Worm (Caenorhabditis elegans) whole organism, young adult: ENCODE data around the gene C45G9.8.
"Not testable (repeated sequence)": the region's sequence is repeated elsewhere in the genome, so short reads cannot be mapped to it uniquely, and the experiment has no call there.

Source experiments
- B0261.1 ChIP-seq: sonication (generic microtip); optimal IDR thresholded peaks from 2 replicates; lab custom pipeline; 2016; ENCODE audit warnings: mild to moderate bottlenecking, missing genetic modification characterization, moderate library complexity, missing compliant biosample characterization
- C06A6.2 ChIP-seq: fragments of 200-800 bp; sonication (Bioruptor generic); conservative IDR thresholded peaks from 2 replicates; pipeline ENCODE4 v1.3.6; 2022; ENCODE audit warnings: missing genetic modification characterization, missing compliant biosample characterization
- F23B12.7 ChIP-seq: sonication (generic microtip); optimal IDR thresholded peaks from 2 replicates; lab custom pipeline; 2017; ENCODE audit warnings: missing genetic modification characterization, mild to moderate bottlenecking, missing compliant biosample characterization, antibody characterized with exemption, moderate library complexity; ENCODE audit not compliant: insufficient read depth
- F33H1.4 ChIP-seq: fragments of 200-800 bp; sonication (Bioruptor generic); IDR thresholded peaks from 2 replicates; pipeline ENCODE4 v1.3.6; 2022; ENCODE audit warnings: missing genetic modification reagents, missing genetic modification characterization, missing compliant biosample characterization
- F57A8.1 ChIP-seq: fragments of 200-800 bp; sonication (Bioruptor generic); optimal IDR thresholded peaks from 2 replicates; lab custom pipeline; 2018; ENCODE audit warnings: mild to moderate bottlenecking, missing genetic modification characterization, moderate library complexity, missing compliant biosample characterization
- K11D2.4 ChIP-seq: fragments of 200-800 bp; sonication (Bioruptor generic); IDR thresholded peaks from 2 replicates; pipeline ENCODE4 v1.3.6; 2022; ENCODE audit warnings: missing genetic modification reagents, missing genetic modification characterization, missing compliant biosample characterization
- Y79H2A.3 ChIP-seq: fragments of 200-800 bp; sonication (Bioruptor generic); conservative IDR thresholded peaks from 2 replicates; pipeline ENCODE4 v1.3.6; 2022; ENCODE audit warnings: missing genetic modification reagents, missing genetic modification characterization, missing compliant biosample characterization
- akir-1 ChIP-seq: fragments of 200-800 bp; sonication (Bioruptor generic); optimal IDR thresholded peaks from 2 replicates; lab custom pipeline; 2018; ENCODE audit warnings: mild to moderate bottlenecking, missing genetic modification characterization, moderate library complexity, missing compliant biosample characterization
- ama-1 ChIP-seq, 3 experiments: fragments of 150-350 bp in 1 of 3; sonication (generic microtip) in 2 of 3; optimal IDR thresholded peaks; 2 replicates each; lab custom pipeline; 2014 to 2018; ENCODE audit warnings: missing biosample characterization in 2 of 3, missing genetic modification characterization in 2 of 3, missing genetic modification reagents in 2 of 3
- aptf-3 ChIP-seq: fragments of 200-800 bp; sonication (Bioruptor generic); IDR thresholded peaks from 2 replicates; pipeline ENCODE4 v1.3.6; 2022; ENCODE audit warnings: missing genetic modification characterization, missing compliant biosample characterization
- athp-1 ChIP-seq: sonication (generic microtip); optimal IDR thresholded peaks from 2 replicates; lab custom pipeline; 2017; ENCODE audit warnings: mild to moderate bottlenecking, missing genetic modification characterization, missing compliant biosample characterization
- attf-6 ChIP-seq: fragments of 200-800 bp; sonication (Bioruptor generic); IDR thresholded peaks from 2 replicates; pipeline ENCODE4 v1.3.6; 2022; ENCODE audit warnings: missing genetic modification reagents, missing genetic modification characterization, missing compliant biosample characterization
- ccch-3 ChIP-seq: fragments of 200-800 bp; sonication (Bioruptor generic); optimal IDR thresholded peaks from 2 replicates; lab custom pipeline; 2018; ENCODE audit warnings: mild to moderate bottlenecking, missing genetic modification characterization, missing compliant biosample characterization
- cebp-2 ChIP-seq: fragments of 200-800 bp; sonication (Bioruptor generic); IDR thresholded peaks from 2 replicates; pipeline ENCODE4 v1.3.6; 2022; ENCODE audit warnings: missing genetic modification characterization, missing compliant biosample characterization
- ceh-58 ChIP-seq: fragments of 200-800 bp; sonication (Bioruptor generic); IDR thresholded peaks from 2 replicates; pipeline ENCODE4 v1.3.6; 2022; ENCODE audit warnings: missing genetic modification characterization, missing compliant biosample characterization
- die-1 ChIP-seq: sonication (generic microtip); optimal IDR thresholded peaks from 2 replicates; lab custom pipeline; 2016; ENCODE audit warnings: missing genotype, mild to moderate bottlenecking, missing genetic modification characterization, missing compliant biosample characterization
- efl-1 ChIP-seq: fragments of 150-350 bp; optimal IDR thresholded peaks from 2 replicates; lab custom pipeline; 2014; ENCODE audit warnings: missing biosample characterization, missing genetic modification reagents, missing genetic modification characterization
- him-1 ChIP-seq: sonication (generic microtip); optimal IDR thresholded peaks from 2 replicates; lab custom pipeline; 2016; ENCODE audit warnings: missing genotype, missing genetic modification reagents, missing genetic modification characterization, missing compliant biosample characterization
- hlh-12 ChIP-seq: sonication (generic microtip); optimal IDR thresholded peaks from 2 replicates; lab custom pipeline; 2016; ENCODE audit warnings: missing genetic modification characterization, missing compliant biosample characterization
- let-607 ChIP-seq, 2 experiments: fragments of 200-800 bp in 1 of 2; sonication (Bioruptor generic) in 1 of 2; sonication (generic microtip) in 1 of 2; optimal IDR thresholded peaks; 2 replicates each; lab custom pipeline; 2016 to 2018; ENCODE audit warnings: mild to moderate bottlenecking in 2 of 2, missing compliant biosample characterization in 2 of 2, missing genetic modification characterization in 2 of 2, moderate library complexity in 2 of 2, missing genotype in 1 of 2
- lin-54 ChIP-seq: fragments of 200-800 bp; sonication (Bioruptor generic); optimal IDR thresholded peaks from 2 replicates; lab custom pipeline; 2018; ENCODE audit warnings: mild to moderate bottlenecking, missing genetic modification characterization, missing compliant biosample characterization
- lir-1 ChIP-seq: fragments of 200-800 bp; sonication (Bioruptor generic); conservative IDR thresholded peaks from 2 replicates; pipeline ENCODE4 v1.3.6; 2022; ENCODE audit warnings: missing genetic modification reagents, missing genetic modification characterization, missing compliant biosample characterization
- lsl-1 ChIP-seq: fragments of 200-800 bp; sonication (Bioruptor generic); optimal IDR thresholded peaks from 2 replicates; lab custom pipeline; 2018; ENCODE audit warnings: mild to moderate bottlenecking, missing genetic modification characterization, moderate library complexity, missing compliant biosample characterization
- madf-6 ChIP-seq: fragments of 200-800 bp; sonication (Bioruptor generic); IDR thresholded peaks from 2 replicates; pipeline ENCODE4 v1.3.6; 2022; ENCODE audit warnings: missing genetic modification reagents, missing genetic modification characterization, missing compliant biosample characterization
- mxl-1 ChIP-seq: sonication (generic microtip); optimal IDR thresholded peaks from 2 replicates; lab custom pipeline; 2016; ENCODE audit warnings: missing genetic modification characterization, missing compliant biosample characterization
- nhr-179 ChIP-seq: sonication (generic microtip); optimal IDR thresholded peaks from 2 replicates; lab custom pipeline; 2016; ENCODE audit warnings: mild to moderate bottlenecking, missing genetic modification characterization, missing compliant biosample characterization
- nhr-80 ChIP-seq: sonication (generic microtip); optimal IDR thresholded peaks from 2 replicates; lab custom pipeline; 2016; ENCODE audit warnings: missing genetic modification characterization, missing compliant biosample characterization
- repo-1 ChIP-seq: sonication (generic microtip); optimal IDR thresholded peaks from 2 replicates; lab custom pipeline; 2017; ENCODE audit warnings: mild to moderate bottlenecking, missing genetic modification characterization, missing compliant biosample characterization
- snpc-1.3 ChIP-seq: sonication (generic microtip); optimal IDR thresholded peaks from 2 replicates; lab custom pipeline; 2017; ENCODE audit warnings: missing genetic modification characterization, mild to moderate bottlenecking, missing compliant biosample characterization, antibody characterized with exemption, moderate library complexity, missing genotype, missing genetic modification reagents; ENCODE audit not compliant: insufficient read depth
- snpc-3.4 ChIP-seq: sonication (generic microtip); optimal IDR thresholded peaks from 2 replicates; lab custom pipeline; 2017; ENCODE audit warnings: missing genetic modification characterization, mild to moderate bottlenecking, missing compliant biosample characterization, antibody characterized with exemption, moderate library complexity, missing genotype, missing genetic modification reagents
- unc-130 ChIP-seq: sonication (generic microtip); optimal IDR thresholded peaks from 2 replicates; lab custom pipeline; 2016; ENCODE audit warnings: missing genetic modification reagents, missing genetic modification characterization, missing compliant biosample characterization
- xnd-1 ChIP-seq: sonication (generic microtip); optimal IDR thresholded peaks from 2 replicates; lab custom pipeline; 2016; ENCODE audit warnings: missing genotype, missing genetic modification reagents, missing genetic modification characterization, missing compliant biosample characterization
- zfh-2 ChIP-seq: fragments of 200-800 bp; sonication (Bioruptor generic); conservative IDR thresholded peaks from 2 replicates; pipeline ENCODE4 v1.3.6; 2022; ENCODE audit warnings: missing genetic modification reagents, missing genetic modification characterization, missing compliant biosample characterization
- zim-3 ChIP-seq: sonication (generic microtip); optimal IDR thresholded peaks from 2 replicates; lab custom pipeline; 2017; ENCODE audit warnings: mild to moderate bottlenecking, missing genetic modification characterization, moderate library complexity, missing compliant biosample characterization
- ztf-3 ChIP-seq: fragments of 200-800 bp; sonication (Bioruptor generic); optimal IDR thresholded peaks from 2 replicates; lab custom pipeline; 2018; ENCODE audit warnings: mild to moderate bottlenecking, missing genetic modification characterization, missing compliant biosample characterization

C45G9.8 gene

ce11 chrIII:5055709-5056108 is 2.3 kb upstream of the C45G9.8 start, which contains the start of gene C45G9.9:
Gene C45G9.9 (minus strand): TSS chrIII:5055809.
- not testable (repeated sequence) for TF ChIP-seq F23B12.7 (tag; lab: Kevin White, UChicago); snpc-3.4 (tag; lab: Kevin White, UChicago); F33H1.4

ce11 chrIII:5051949-5052348 is 1.5 kb downstream of the C45G9.8 start, which contains the start of gene C45G9.15:
Gene C45G9.15 (minus strand): TSS chrIII:5052049.
- TF ChIP-seq F23B12.7 (tag; lab: Kevin White, UChicago) (no peak), C06A6.2 (no peak), athp-1 (no peak), nhr-179 (no peak), aptf-3 (GFP tag; lab: Robert Waterston, UW) (no peak), Y79H2A.3 (GFP tag; lab: Robert Waterston, UW) (no peak), B0261.1 (tag; lab: Kevin White, UChicago) (no peak), unc-130 (GFP tag; lab: Kevin White, UChicago) (no peak), lin-54 (GFP tag; lab: Kevin White, UChicago) (no peak), ceh-58 (GFP tag; lab: Robert Waterston, UW) (no peak), ama-1 (optimal IDR thresholded peaks at IDR 0.05; lab: Kevin White, UChicago) (no peak), ama-1 (GFP tag; optimal IDR thresholded peaks at IDR 0.05; lab: Kevin White, UChicago) (no peak)

ce11 chrIII:5047740-5048139 is 5.7 kb downstream of the C45G9.8 start, which contains the start of gene C45G9.5:
Gene C45G9.5 (plus strand): TSS chrIII:5048117.
- TF ChIP-seq mxl-1 (tag; lab: Kevin White, UChicago) = no peak
- TF ChIP-seq die-1 (tag; lab: Kevin White, UChicago) = no peak
- TF ChIP-seq F57A8.1 = no peak
- TF ChIP-seq attf-6 = no peak
- no peak for TF ChIP-seq akir-1 (GFP tag; lab: Kevin White, UChicago)
- TF ChIP-seq zfh-2 (GFP tag; lab: Robert Waterston, UW) = no peak
- no peak for TF ChIP-seq ztf-3 (GFP tag; lab: Kevin White, UChicago)
- TF ChIP-seq nhr-80 = no peak
- no peak for TF ChIP-seq repo-1 (tag; lab: Kevin White, UChicago)
- peak; percentile 18 for TF ChIP-seq him-1 (tag; lab: Kevin White, UChicago)
- no peak for TF ChIP-seq K11D2.4 (GFP tag; lab: Robert Waterston, UW)
- no peak for TF ChIP-seq lir-1 (GFP tag; lab: Robert Waterston, UW)
- no peak for TF ChIP-seq ccch-3
- no peak for TF ChIP-seq zim-3 (tag; lab: Kevin White, UChicago)
- peak; percentile 85 for TF ChIP-seq xnd-1 (tag; lab: Kevin White, UChicago)
- peak; percentile 8 for TF ChIP-seq efl-1 (GFP tag; lab: Kevin White, UChicago)
- no peak for TF ChIP-seq cebp-2 (GFP tag; lab: Robert Waterston, UW)
- TF ChIP-seq snpc-1.3 (tag; lab: Kevin White, UChicago) = no peak
- TF ChIP-seq lin-54 (GFP tag; lab: Kevin White, UChicago) = peak; percentile 82
- TF ChIP-seq lsl-1 (GFP tag; lab: Kevin White, UChicago) = peak; percentile 91
- peak; percentile 90 for TF ChIP-seq madf-6 (GFP tag; lab: Robert Waterston, UW)
- TF ChIP-seq hlh-12 (tag; lab: Kevin White, UChicago) = no peak
- peak; percentile 86 for TF ChIP-seq F33H1.4
- no peak for TF ChIP-seq let-607 (tag; optimal IDR thresholded peaks at IDR 0.05; lab: Kevin White, UChicago)
